Worm (Caenorhabditis elegans) whole organism, L4 larva: Measurements from ENCODE around the gene F09E10.7.

Experiments
- F10B5.3 ChIP-seq: sonication (generic microtip); optimal IDR thresholded peaks from 2 replicates; lab custom pipeline; 2016; ENCODE audit warnings: mild to moderate bottlenecking, missing genetic modification characterization, missing compliant biosample characterization
- F37D6.2 ChIP-seq: sonication (generic microtip); optimal IDR thresholded peaks from 2 replicates; lab custom pipeline; 2016; ENCODE audit warnings: mild to moderate bottlenecking, missing genetic modification characterization, missing compliant biosample characterization
- F44E2.7 ChIP-seq: fragments of 200-800 bp; sonication (Bioruptor generic); IDR thresholded peaks from 2 replicates; pipeline ENCODE4 v2.1.2; 2022; ENCODE audit warnings: missing genetic modification characterization, missing compliant biosample characterization
- T20F7.1 ChIP-seq: fragments of 200-800 bp; sonication (Bioruptor generic); optimal IDR thresholded peaks from 2 replicates; lab custom pipeline; 2018; ENCODE audit warnings: mild to moderate bottlenecking, missing genetic modification characterization, missing compliant biosample characterization
- T26A8.4 ChIP-seq: fragments of 200-800 bp; sonication (Bioruptor generic); IDR thresholded peaks from 2 replicates; pipeline ENCODE4 v1.3.6; 2022; ENCODE audit warnings: missing genetic modification characterization, missing compliant biosample characterization
- Y105C5A.15 ChIP-seq: fragments of 200-800 bp; sonication (Bioruptor generic); IDR thresholded peaks from 2 replicates; pipeline ENCODE4 v1.3.6; 2022; ENCODE audit warnings: missing genetic modification characterization, missing compliant biosample characterization
- ZK337.2 ChIP-seq: fragments of 200-800 bp; sonication (Bioruptor generic); IDR thresholded peaks from 2 replicates; pipeline ENCODE4 v1.3.6; 2022; ENCODE audit warnings: missing genetic modification reagents, missing genetic modification characterization, missing compliant biosample characterization
- ZK546.5 ChIP-seq, 2 experiments: sonication (generic microtip); optimal IDR thresholded peaks; 2 replicates each; lab custom pipeline; 2017; ENCODE audit warnings: missing biosample characterization in 2 of 2, missing genetic modification characterization in 2 of 2
- aly-2 ChIP-seq: sonication (generic microtip); optimal IDR thresholded peaks from 2 replicates; lab custom pipeline; 2018; ENCODE audit warnings: missing biosample characterization, missing genetic modification characterization
- attf-4 ChIP-seq: sonication (generic microtip); optimal IDR thresholded peaks from 3 replicates; lab custom pipeline; 2017; ENCODE audit warnings: missing biosample characterization, missing genetic modification characterization
- ces-1 ChIP-seq: fragments of 150-350 bp; sonication (generic microtip); optimal IDR thresholded peaks from 4 replicates; lab custom pipeline; 2014; ENCODE audit warnings: missing biosample characterization, missing genetic modification reagents, missing genetic modification characterization
- daf-12 ChIP-seq: fragments of 150-350 bp; optimal IDR thresholded peaks from 2 replicates; lab custom pipeline; 2014; ENCODE audit warnings: missing biosample characterization, missing genetic modification reagents, missing genetic modification characterization
- daf-19 ChIP-seq: fragments of 200-800 bp; sonication (Bioruptor generic); conservative IDR thresholded peaks from 2 replicates; pipeline ENCODE4 v1.3.6; 2022; ENCODE audit warnings: missing genetic modification characterization, missing compliant biosample characterization
- daf-8 ChIP-seq: fragments of 200-800 bp; sonication (Bioruptor generic); IDR thresholded peaks from 2 replicates; pipeline ENCODE4 v1.3.6; 2022; ENCODE audit warnings: missing genetic modification characterization, missing compliant biosample characterization
- dmd-8 ChIP-seq: fragments of 200-800 bp; sonication (Bioruptor generic); IDR thresholded peaks from 2 replicates; pipeline ENCODE4 v1.3.6; 2022; ENCODE audit warnings: missing genetic modification characterization, missing compliant biosample characterization
- egl-27 ChIP-seq: sonication (generic microtip); optimal IDR thresholded peaks from 3 replicates; lab custom pipeline; 2017; ENCODE audit warnings: missing biosample characterization, missing genetic modification reagents, missing genetic modification characterization
- fkh-10 ChIP-seq: fragments of 150-350 bp; optimal IDR thresholded peaks from 2 replicates; lab custom pipeline; 2014; ENCODE audit warnings: missing biosample characterization, missing genetic modification reagents, missing genetic modification characterization
- gei-8 ChIP-seq: fragments of 200-800 bp; sonication (Bioruptor generic); optimal IDR thresholded peaks from 2 replicates; lab custom pipeline; 2018; ENCODE audit warnings: mild to moderate bottlenecking, missing genetic modification characterization, missing compliant biosample characterization
- hlh-11 ChIP-seq: fragments of 200-800 bp; sonication (Bioruptor generic); optimal IDR thresholded peaks from 2 replicates; lab custom pipeline; 2018; ENCODE audit warnings: mild to moderate bottlenecking, missing genetic modification characterization, missing compliant biosample characterization
- hlh-30 ChIP-seq: sonication (generic microtip); optimal IDR thresholded peaks from 2 replicates; lab custom pipeline; 2017; ENCODE audit warnings: antibody characterized with exemption, mild to moderate bottlenecking, missing genetic modification characterization, missing compliant biosample characterization; ENCODE audit not compliant: insufficient read depth
- hmg-1.1 ChIP-seq: fragments of 200-800 bp; sonication (Bioruptor generic); IDR thresholded peaks from 2 replicates; pipeline ENCODE4 v1.3.6; 2022; ENCODE audit warnings: missing genetic modification reagents, missing genetic modification characterization, missing compliant biosample characterization
- lin-1 ChIP-seq: fragments of 200-800 bp; sonication (Bioruptor generic); IDR thresholded peaks from 2 replicates; pipeline ENCODE4 v1.3.6; 2022; ENCODE audit warnings: missing genetic modification reagents, missing genetic modification characterization, missing compliant biosample characterization
- lin-13 ChIP-seq: fragments of 150-350 bp; optimal IDR thresholded peaks from 2 replicates; lab custom pipeline; 2014; ENCODE audit warnings: missing biosample characterization, missing genetic modification reagents, missing genetic modification characterization
- lin-39 ChIP-seq: fragments of 150-350 bp; optimal IDR thresholded peaks from 2 replicates; lab custom pipeline; 2014; ENCODE audit warnings: missing biosample characterization, missing genetic modification reagents, missing genetic modification characterization
- mdt-29 ChIP-seq: fragments of 200-800 bp; sonication (Bioruptor generic); IDR thresholded peaks from 2 replicates; pipeline ENCODE4 v1.3.6; 2022; ENCODE audit warnings: missing genetic modification reagents, missing genetic modification characterization, missing compliant biosample characterization
- mep-1 ChIP-seq: fragments of 150-350 bp; sonication (generic microtip); optimal IDR thresholded peaks from 3 replicates; lab custom pipeline; 2014; ENCODE audit warnings: missing biosample characterization, missing genetic modification characterization
- mes-2 ChIP-seq: sonication (generic microtip); optimal IDR thresholded peaks from 2 replicates; lab custom pipeline; 2016; ENCODE audit warnings: missing genotype, mild to moderate bottlenecking, missing genetic modification characterization, missing compliant biosample characterization; ENCODE audit not compliant: poor library complexity, severe bottlenecking
- mxl-2 ChIP-seq: fragments of 200-800 bp; sonication (Bioruptor generic); conservative IDR thresholded peaks from 2 replicates; pipeline ENCODE4 v1.3.6; 2022; ENCODE audit warnings: missing genetic modification reagents, missing genetic modification characterization, missing compliant biosample characterization
- nhr-102 ChIP-seq: sonication (generic microtip); optimal IDR thresholded peaks from 2 replicates; lab custom pipeline; 2016; ENCODE audit warnings: mild to moderate bottlenecking, missing genetic modification characterization, moderate library complexity, missing compliant biosample characterization
- nhr-11 ChIP-seq: fragments of 150-350 bp; optimal IDR thresholded peaks from 2 replicates; lab custom pipeline; 2014; ENCODE audit warnings: missing biosample characterization, missing genetic modification characterization
- nhr-111 ChIP-seq: fragments of 200-800 bp; sonication (Bioruptor generic); optimal IDR thresholded peaks from 2 replicates; lab custom pipeline; 2018; ENCODE audit warnings: mild to moderate bottlenecking, missing genetic modification characterization, missing compliant biosample characterization
- nhr-237 ChIP-seq: sonication (generic microtip); optimal IDR thresholded peaks from 2 replicates; lab custom pipeline; 2017; ENCODE audit warnings: missing biosample characterization, missing genetic modification characterization
- nhr-25 ChIP-seq: sonication (generic microtip); optimal IDR thresholded peaks from 2 replicates; lab custom pipeline; 2017; ENCODE audit warnings: missing genetic modification characterization, mild to moderate bottlenecking, missing compliant biosample characterization, antibody characterized with exemption, moderate library complexity, borderline replicate concordance; ENCODE audit not compliant: insufficient read depth
- nhr-28 ChIP-seq: fragments of 150-350 bp; optimal IDR thresholded peaks from 2 replicates; lab custom pipeline; 2014; ENCODE audit warnings: missing biosample characterization, missing genetic modification characterization
- nhr-41 ChIP-seq: fragments of 200-800 bp; sonication (Bioruptor generic); IDR thresholded peaks from 2 replicates; pipeline ENCODE4 v1.3.6; 2022; ENCODE audit warnings: missing genetic modification reagents, missing genetic modification characterization, missing compliant biosample characterization
- nhr-42 ChIP-seq: fragments of 200-800 bp; sonication (Bioruptor generic); IDR thresholded peaks from 2 replicates; pipeline ENCODE4 v1.3.6; 2022; ENCODE audit warnings: missing genetic modification characterization, missing compliant biosample characterization
- nhr-48 ChIP-seq: sonication (generic microtip); optimal IDR thresholded peaks from 2 replicates; lab custom pipeline; 2016; ENCODE audit warnings: mild to moderate bottlenecking, missing genetic modification characterization, missing compliant biosample characterization
- nhr-6 ChIP-seq: fragments of 150-350 bp; optimal IDR thresholded peaks from 2 replicates; lab custom pipeline; 2014; ENCODE audit warnings: missing biosample characterization, missing genetic modification characterization
- nhr-76 ChIP-seq: fragments of 150-350 bp; optimal IDR thresholded peaks from 2 replicates; lab custom pipeline; 2014; ENCODE audit warnings: missing biosample characterization, missing genetic modification characterization
- pqm-1 ChIP-seq: sonication (generic microtip); optimal IDR thresholded peaks from 2 replicates; lab custom pipeline; 2017; ENCODE audit warnings: missing biosample characterization, missing genetic modification characterization
- set-16 ChIP-seq: fragments of 200-800 bp; sonication (Bioruptor generic); IDR thresholded peaks from 2 replicates; pipeline ENCODE4 v1.3.6; 2022; ENCODE audit warnings: missing genetic modification reagents, missing genetic modification characterization, missing compliant biosample characterization
- skn-1 ChIP-seq: fragments of 150-350 bp; optimal IDR thresholded peaks from 2 replicates; lab custom pipeline; 2014; ENCODE audit warnings: missing biosample characterization, missing genetic modification characterization
- snpc-1.2 ChIP-seq: fragments of 200-800 bp; sonication (Bioruptor generic); IDR thresholded peaks from 2 replicates; pipeline ENCODE4 v1.3.6; 2022; ENCODE audit warnings: missing genetic modification reagents, missing genetic modification characterization, missing compliant biosample characterization
- snpc-4 ChIP-seq: fragments of 150-350 bp; optimal IDR thresholded peaks from 2 replicates; lab custom pipeline; 2014; ENCODE audit warnings: missing biosample characterization, missing genetic modification characterization
- spr-1 ChIP-seq: sonication (generic microtip); optimal IDR thresholded peaks from 2 replicates; lab custom pipeline; 2016; ENCODE audit warnings: mild to moderate bottlenecking, missing genetic modification characterization, missing compliant biosample characterization
- unc-130 ChIP-seq: sonication (generic microtip); optimal IDR thresholded peaks from 2 replicates; lab custom pipeline; 2016; ENCODE audit warnings: missing genetic modification reagents, missing genetic modification characterization, missing compliant biosample characterization
- unc-39 ChIP-seq: sonication (generic microtip); optimal IDR thresholded peaks from 2 replicates; lab custom pipeline; 2017; ENCODE audit warnings: missing biosample characterization, missing genetic modification characterization
- unc-62 ChIP-seq, 3 experiments: fragments of 150-350 bp in 1 of 3; sonication (generic microtip); optimal IDR thresholded peaks in 2 of 3; peaks in 1 of 3; 1 replicate in 1 of 3; 2 replicates in 2 of 3; lab custom pipeline; 2014 to 2017; ENCODE audit warnings: missing biosample characterization in 3 of 3, missing genetic modification characterization in 3 of 3, missing genetic modification reagents in 3 of 3, missing genotype in 1 of 3
- vab-7 ChIP-seq: fragments of 200-800 bp; sonication (Bioruptor generic); IDR thresholded peaks from 2 replicates; pipeline ENCODE4 v1.3.6; 2022; ENCODE audit warnings: missing genetic modification reagents, missing genetic modification characterization, missing compliant biosample characterization
- zfp-2 ChIP-seq: sonication (generic microtip); optimal IDR thresholded peaks from 2 replicates; lab custom pipeline; 2016; ENCODE audit warnings: mild to moderate bottlenecking, missing genetic modification characterization, missing compliant biosample characterization
- zfp-3 ChIP-seq: fragments of 200-800 bp; sonication (Bioruptor generic); conservative IDR thresholded peaks from 2 replicates; pipeline ENCODE4 v1.3.6; 2022; ENCODE audit warnings: missing genetic modification reagents, missing genetic modification characterization, missing compliant biosample characterization
- zip-11 ChIP-seq: fragments of 200-800 bp; sonication (Bioruptor generic); IDR thresholded peaks from 2 replicates; pipeline ENCODE4 v1.3.6; 2022; ENCODE audit warnings: missing genetic modification characterization, missing compliant biosample characterization

F09E10.7 gene

ce11 chrX:1477932-1478331 lies 23.7 kb downstream of the F09E10.7 start (continued):
- TF ChIP-seq nhr-76 (tag; lab: Kevin White, UChicago) (no peak), skn-1 (tag; lab: Kevin White, UChicago) (no peak), zfp-2 (no peak), daf-19 (GFP tag; lab: Robert Waterston, UW) (no peak), fkh-10 (GFP tag; lab: Kevin White, UChicago) (no peak), unc-39 (tag; lab: Kevin White, UChicago) (no peak), pqm-1 (tag; lab: Kevin White, UChicago) (peak; percentile 91), lin-1 (peak; percentile 71; the same call in 1 of the 2 replicates), mxl-2 (GFP tag; lab: Robert Waterston, UW) (peak; percentile 96), egl-27 (tag; lab: Kevin White, UChicago) (no peak), nhr-111 (GFP tag; lab: Kevin White, UChicago) (no peak), nhr-102 (peak; percentile 89), nhr-48 (peak; percentile 96), T26A8.4 (no peak), T20F7.1 (GFP tag; lab: Kevin White, UChicago) (no peak), F10B5.3 (tag; lab: Kevin White, UChicago) (no peak), unc-62 (GFP tag; optimal IDR thresholded peaks at IDR 0.05 in 1 of 2; lab: Kevin White, UChicago) (no peak), unc-62 (tag; optimal IDR thresholded peaks at IDR 0.05; lab: Kevin White, UChicago) (no peak), dmd-8 (GFP tag; lab: Robert Waterston, UW) (no peak), mes-2 (no peak), lin-39 (tag; lab: Kevin White, UChicago) (no peak), unc-130 (GFP tag; lab: Kevin White, UChicago) (no peak), set-16 (GFP tag; lab: Robert Waterston, UW) (no peak), vab-7 (no peak), Y105C5A.15 (no peak), F37D6.2 (tag; lab: Kevin White, UChicago) (no peak), daf-8 (GFP tag; lab: Robert Waterston, UW) (no peak), snpc-4 (no peak), zip-11 (GFP tag; lab: Robert Waterston, UW) (no peak), hlh-11 (tag; lab: Kevin White, UChicago) (peak; percentile 92), zfp-3 (GFP tag; lab: Robert Waterston, UW) (0 out of 2 replicates have a peak, but pooled peaks have one; percentile 42), aly-2 (tag; lab: Kevin White, UChicago) (no peak), mep-1 (tag; lab: Kevin White, UChicago) (peak; percentile 33), nhr-42 (GFP tag; lab: Robert Waterston, UW) (peak; percentile 70; the same call in 1 of the 2 replicates), nhr-237 (tag; lab: Kevin White, UChicago) (no peak), spr-1 (tag; lab: Kevin White, UChicago) (no peak), nhr-6 (tag; lab: Kevin White, UChicago) (peak; percentile 28), hmg-1.1 (GFP tag; lab: Robert Waterston, UW) (no peak), nhr-41 (GFP tag; lab: Robert Waterston, UW) (no peak), nhr-25 (tag; lab: Kevin White, UChicago) (no peak), hlh-30 (tag; lab: Kevin White, UChicago) (peak; percentile 90), ZK546.5 (tag; optimal IDR thresholded peaks at IDR 0.05; lab: Kevin White, UChicago) (no peak), gei-8 (GFP tag; lab: Kevin White, UChicago) (peak; percentile 64), nhr-11 (no peak), mdt-29 (GFP tag; lab: Robert Waterston, UW) (peak; percentile 61; the same call in 1 of the 2 replicates), attf-4 (tag; lab: Kevin White, UChicago) (no peak), ZK337.2 (no peak), lin-13 (GFP tag; lab: Kevin White, UChicago) (no peak), daf-12 (no peak), nhr-28 (tag; lab: Kevin White, UChicago) (peak; percentile 91), ces-1 (no peak), snpc-1.2 (GFP tag; lab: Robert Waterston, UW) (no peak), F44E2.7 (no peak)
